Worm (Caenorhabditis elegans): ENCODE data around the gene clec-149.
A peak's percentile ranks its signal among the peaks of the same experiment; 100 is the strongest.

The clec-149 gene

ce11 chrIII:845485-845884 is 22.5 kb downstream of the clec-149 start, which contains the start of gene K02F3.2 (continued):
- TF ChIP-seq die-1 (tag; optimal IDR thresholded peaks at IDR 0.05) (no peak), hlh-26 (GFP tag; conservative IDR thresholded peaks at IDR 0.05) (no peak), ZK185.1 (tag; optimal IDR thresholded peaks at IDR 0.05; ENCODE audit: poor library complexity, severe bottlenecking) (no peak), lsl-1 (GFP tag; optimal IDR thresholded peaks at IDR 0.05) (no peak), unc-62 (GFP tag; optimal IDR thresholded peaks at IDR 0.05) (no peak), madf-6 (GFP tag; IDR thresholded peaks at IDR 0.05) (no peak), rcor-1 (GFP tag; IDR thresholded peaks at IDR 0.05) (no peak), unc-130 (GFP tag; optimal IDR thresholded peaks at IDR 0.05) (no peak), F57C9.4 (tag; optimal IDR thresholded peaks at IDR 0.05) (no peak), aptf-2 (GFP tag; conservative IDR thresholded peaks at IDR 0.05) (no peak), hmg-1.2 (GFP tag; IDR thresholded peaks at IDR 0.05) (no peak), nhr-27 (tag; optimal IDR thresholded peaks at IDR 0.05) (no peak)

- peak; percentile 27 for TF ChIP-seq efl-1 (GFP tag; optimal IDR thresholded peaks at IDR 0.05)
- peak; percentile 35 for TF ChIP-seq snpc-3.4 (tag; optimal IDR thresholded peaks at IDR 0.05)
- TF ChIP-seq K12H6.12 (tag; optimal IDR thresholded peaks at IDR 0.05) = no peak
- TF ChIP-seq ceh-79 (tag; optimal IDR thresholded peaks at IDR 0.05) = peak; percentile 10
- no peak for TF ChIP-seq F57A8.1 (GFP tag; optimal IDR thresholded peaks at IDR 0.05)
- TF ChIP-seq madf-6 (GFP tag; IDR thresholded peaks at IDR 0.05) = peak; percentile 14; the same call in 1 of the 2 replicates
These were observed 29.3 kb downstream of the clec-149 start, which contains the start of gene moma-1 for ce11 chrIII:852296-852695. Gene moma-1 (minus strand): TSS chrIII:852396.

ce11 chrIII:853414-853813 is 30.4 kb downstream of the clec-149 start:
- TF ChIP-seq egrh-3 (GFP tag; IDR thresholded peaks at IDR 0.05) (peak; percentile 73; the same call in 1 of the 2 replicates), mes-4 (tag; optimal IDR thresholded peaks at IDR 0.05) (no peak), ekl-4 (GFP tag; IDR thresholded peaks at IDR 0.05) (no peak), zfh-2 (GFP tag; conservative IDR thresholded peaks at IDR 0.05) (peak; percentile 91), lin-35 (GFP tag; optimal IDR thresholded peaks at IDR 0.05) (no peak)

ce11 chrIII:853859-854359 is 30.9 kb downstream of the clec-149 start, which contains the start of the genes rnp-5 and tag-51:
Gene rnp-5 (minus strand): TSS chrIII:853909.
Gene tag-51 (plus strand): TSS chrIII:854221.
- no peak for TF ChIP-seq ama-1 (optimal IDR thresholded peaks at IDR 0.05)
- TF ChIP-seq ama-1 (GFP tag; optimal IDR thresholded peaks at IDR 0.05) = no peak
- TF ChIP-seq attf-3 (GFP tag; conservative IDR thresholded peaks at IDR 0.05) = peak; percentile 89
- no peak for TF ChIP-seq rpc-1 (optimal IDR thresholded peaks at IDR 0.05)
- TF ChIP-seq rpc-1 (tag; optimal IDR thresholded peaks at IDR 0.05) = no peak

- no peak for TF ChIP-seq C06A6.2 (GFP tag; conservative IDR thresholded peaks at IDR 0.05)
- TF ChIP-seq K12H6.12 (tag; optimal IDR thresholded peaks at IDR 0.05) = no peak
- no peak for TF ChIP-seq gei-17 (GFP tag; optimal IDR thresholded peaks at IDR 0.05)
- no peak for TF ChIP-seq F22D6.2 (tag; optimal IDR thresholded peaks at IDR 0.05)
- TF ChIP-seq dox-1 (GFP tag; IDR thresholded peaks at IDR 0.05) = no peak
- no peak for TF ChIP-seq tlf-1 (GFP tag; optimal IDR thresholded peaks at IDR 0.05)
- TF ChIP-seq lsy-27 (tag; optimal IDR thresholded peaks at IDR 0.05; ENCODE audit: borderline replicate concordance, insufficient read depth) = no peak
- TF ChIP-seq sdz-38 (tag; optimal IDR thresholded peaks at IDR 0.05) = no peak
- no peak for TF ChIP-seq pha-4 (tag; optimal IDR thresholded peaks at IDR 0.05)
- TF ChIP-seq hlh-26 (GFP tag; conservative IDR thresholded peaks at IDR 0.05) = no peak
- no peak for TF ChIP-seq let-526 (GFP tag; IDR thresholded peaks at IDR 0.05)
- TF ChIP-seq aptf-2 (GFP tag; conservative IDR thresholded peaks at IDR 0.05) = no peak
- no peak for TF ChIP-seq him-1 (tag; optimal IDR thresholded peaks at IDR 0.05)
- TF ChIP-seq Y67H2A.10 (GFP tag; conservative IDR thresholded peaks at IDR 0.05) = no peak
- no peak for TF ChIP-seq lin-35 (GFP tag; optimal IDR thresholded peaks at IDR 0.05)
These were observed 33.2 kb downstream of the clec-149 start, which contains the start of gene K02F3.12 for ce11 chrIII:856260-856659. Gene K02F3.12 (plus strand): TSS chrIII:856560.

Measured in whole organism, young adult.